Worm (Caenorhabditis elegans): ENCODE results near the gene nhr-272.
A peak's percentile ranks its signal among the peaks of the same experiment; 100 is the strongest.

Gene nhr-272

ce11 chrX:12664987-12665451 lies 39.6 kb downstream of the nhr-272 start (continued):
- TF ChIP-seq pax-1 (tag; optimal IDR thresholded peaks at IDR 0.05) (no peak), dmd-4 (tag; optimal IDR thresholded peaks at IDR 0.05; ENCODE audit: borderline replicate concordance) (peak; percentile 92), sox-4 (tag; optimal IDR thresholded peaks at IDR 0.05) (peak; percentile 92), Y22D7AL.16 (tag; optimal IDR thresholded peaks at IDR 0.05) (peak; percentile 91), gmeb-2 (tag; optimal IDR thresholded peaks at IDR 0.05) (peak; percentile 93), K09A11.1 (tag; optimal IDR thresholded peaks at IDR 0.05; ENCODE audit: insufficient read depth) (peak; percentile 89), ama-1 (optimal IDR thresholded peaks at IDR 0.05) (no peak), ets-4 (tag; optimal IDR thresholded peaks at IDR 0.05) (peak; percentile 71), pag-3 (tag; optimal IDR thresholded peaks at IDR 0.05; ENCODE audit: borderline replicate concordance) (peak; percentile 62), ceh-45 (GFP tag; IDR thresholded peaks at IDR 0.05) (peak; percentile 94), rnt-1 (tag; optimal IDR thresholded peaks at IDR 0.05) (peak; percentile 86), ztf-16 (tag; optimal IDR thresholded peaks at IDR 0.05) (peak; percentile 91), unc-42 (tag; optimal IDR thresholded peaks at IDR 0.05) (peak; percentile 80), fax-1 (tag; optimal IDR thresholded peaks at IDR 0.05) (peak; percentile 92), ceh-19 (GFP tag; optimal IDR thresholded peaks at IDR 0.05) (peak; percentile 93), fkh-6 (tag; optimal IDR thresholded peaks at IDR 0.05) (peak; percentile 93), nhr-11 (tag; optimal IDR thresholded peaks at IDR 0.05) (no peak), pros-1 (tag; optimal IDR thresholded peaks at IDR 0.05) (no peak), elt-2 (tag; optimal IDR thresholded peaks at IDR 0.05) (peak; percentile 92), K02D7.2 (tag; optimal IDR thresholded peaks at IDR 0.05) (peak; percentile 87), pat-9 (tag; optimal IDR thresholded peaks at IDR 0.05) (peak; percentile 92), ceh-24 (tag; optimal IDR thresholded peaks at IDR 0.05) (peak; percentile 83), T23F11.4 (GFP tag; optimal IDR thresholded peaks at IDR 0.05) (peak; percentile 91), ceh-9 (tag; optimal IDR thresholded peaks at IDR 0.05) (peak; percentile 81), pqm-1 (tag; optimal IDR thresholded peaks at IDR 0.05) (peak; percentile 74), ahr-1 (tag; optimal IDR thresholded peaks at IDR 0.05) (peak; percentile 94), unc-86 (tag; optimal IDR thresholded peaks at IDR 0.05) (peak; percentile 94)

- no peak for TF ChIP-seq pag-3 (tag; optimal IDR thresholded peaks at IDR 0.05; ENCODE audit: borderline replicate concordance)
Measured at ce11 chrX:12664443-12664842, 40.2 kb downstream of the nhr-272 start.

ce11 chrX:12663537-12663936 lies 41.1 kb downstream of the nhr-272 start, which contains the start of gene nlp-76:
nlp-76 (minus strand) TSS chrX:12663903.
- TF ChIP-seq unc-42 (tag; optimal IDR thresholded peaks at IDR 0.05) (peak; percentile 29), ceh-34 (tag; optimal IDR thresholded peaks at IDR 0.05) (no peak), K09A11.1 (tag; optimal IDR thresholded peaks at IDR 0.05; ENCODE audit: insufficient read depth) (no peak), zip-5 (tag; optimal IDR thresholded peaks at IDR 0.05) (no peak)

ce11 chrX:12663114-12663513 lies 41.5 kb downstream of the nhr-272 start:
- TF ChIP-seq pros-1 (tag; optimal IDR thresholded peaks at IDR 0.05) = no peak
- TF ChIP-seq tbx-7 (tag; optimal IDR thresholded peaks at IDR 0.05) = no peak
- TF ChIP-seq zip-5 (tag; optimal IDR thresholded peaks at IDR 0.05) = no peak
- no peak for TF ChIP-seq madf-2 (tag; optimal IDR thresholded peaks at IDR 0.05)
- TF ChIP-seq Y22D7AL.16 (tag; optimal IDR thresholded peaks at IDR 0.05) = no peak
- TF ChIP-seq ama-1 (optimal IDR thresholded peaks at IDR 0.05) = no peak
- no peak for TF ChIP-seq ztf-16 (tag; optimal IDR thresholded peaks at IDR 0.05)
- no peak for TF ChIP-seq lin-11 (tag; optimal IDR thresholded peaks at IDR 0.05)
- TF ChIP-seq tbx-2 (tag; optimal IDR thresholded peaks at IDR 0.05) = no peak

ce11 chrX:12661091-12661526 lies 43.5 kb downstream of the nhr-272 start:
- TF ChIP-seq odd-2 (tag; optimal IDR thresholded peaks at IDR 0.05) = peak; percentile 32
- TF ChIP-seq C38D4.7 (GFP tag; optimal IDR thresholded peaks at IDR 0.05) = peak; percentile 80
- TF ChIP-seq lim-6 (tag; optimal IDR thresholded peaks at IDR 0.05) = no peak
- TF ChIP-seq ceh-18 (tag; optimal IDR thresholded peaks at IDR 0.05) = peak; percentile 66
- peak; percentile 11 for TF ChIP-seq ets-4 (tag; optimal IDR thresholded peaks at IDR 0.05)
- TF ChIP-seq ceh-45 (GFP tag; IDR thresholded peaks at IDR 0.05) = no peak
- TF ChIP-seq unc-55 (GFP tag; optimal IDR thresholded peaks at IDR 0.05) = no peak
- peak; percentile 78 for TF ChIP-seq ttx-3 (tag; optimal IDR thresholded peaks at IDR 0.05)
- TF ChIP-seq fkh-6 (tag; optimal IDR thresholded peaks at IDR 0.05) = peak; percentile 64
- TF ChIP-seq hlh-6 (tag; optimal IDR thresholded peaks at IDR 0.05) = peak; percentile 92
- TF ChIP-seq ceh-31 (tag; optimal IDR thresholded peaks at IDR 0.05) = peak; percentile 74
- TF ChIP-seq rnt-1 (tag; optimal IDR thresholded peaks at IDR 0.05) = peak; percentile 84
- peak; percentile 50 for TF ChIP-seq sox-2 (GFP tag; IDR thresholded peaks at IDR 0.05)
- peak; percentile 68 for TF ChIP-seq pha-2 (tag; optimal IDR thresholded peaks at IDR 0.05)
- peak; percentile 53 for TF ChIP-seq unc-3 (GFP tag; conservative IDR thresholded peaks at IDR 0.05)
- TF ChIP-seq unc-3 (tag; optimal IDR thresholded peaks at IDR 0.05) = peak; percentile 44
- TF ChIP-seq unc-42 (tag; optimal IDR thresholded peaks at IDR 0.05) = peak; percentile 34
- no peak for TF ChIP-seq elt-4 (tag; optimal IDR thresholded peaks at IDR 0.05)

Data from whole organism, late embryonic.